ENCODE assay signal across 5 worm cellular contexts in the genomic region with DNA sequence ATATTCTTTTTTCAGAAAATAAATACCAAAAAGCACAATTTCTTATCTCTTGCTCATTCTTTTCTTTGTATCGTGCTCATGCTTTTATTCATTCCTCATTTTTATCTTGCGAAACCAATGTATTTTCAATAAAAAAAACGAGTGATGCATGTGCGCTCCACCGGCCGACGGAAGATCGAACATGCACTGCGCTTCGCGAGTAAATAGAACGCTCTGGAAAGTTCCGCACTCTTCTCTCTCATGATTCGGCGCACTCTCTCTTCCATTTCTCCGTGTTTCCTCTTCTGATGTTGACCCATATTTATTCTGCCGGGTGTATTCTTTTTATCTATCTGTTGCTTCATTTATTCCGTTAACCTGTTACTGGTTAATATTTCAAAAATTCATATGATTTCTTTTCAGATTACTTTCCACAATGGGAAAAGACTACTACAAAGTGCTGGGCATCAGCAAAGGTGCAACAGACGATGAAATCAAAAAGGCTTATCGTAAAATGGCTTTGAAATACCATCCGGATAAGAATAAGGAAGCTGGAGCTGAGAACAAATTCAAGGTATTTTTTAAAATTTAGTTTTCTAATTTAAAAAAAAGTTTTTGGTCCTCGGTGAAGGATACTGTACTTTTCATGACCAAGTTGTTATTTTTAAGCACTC.
TF ChIP-seq lines count a peak whose summit lies in the region.

Gene dnj-13 (plus strand): TSS at position 403 of the 653 bp plus-strand sequence.

TF ChIP-seq in whole organism, L1 larva, 84 proteins besides CTCF, POLR2A, EP300 and RAD21 (continues in another document):
- TF ChIP-seq fkh-10 (GFP tag; optimal IDR thresholded peaks at IDR 0.05; lab: Kevin White, UChicago) (peak; percentile 77), tlp-1 (tag; optimal IDR thresholded peaks at IDR 0.05; lab: Kevin White, UChicago) (peak; percentile 45), zag-1 (tag; optimal IDR thresholded peaks at IDR 0.05; lab: Kevin White, UChicago) (no peak), alr-1 (tag; optimal IDR thresholded peaks at IDR 0.05; lab: Kevin White, UChicago; ENCODE audit: borderline replicate concordance) (no peak), ceh-88 (GFP tag; IDR thresholded peaks at IDR 0.05; lab: Robert Waterston, UW) (peak; percentile 92), nhr-19 (GFP tag; conservative IDR thresholded peaks at IDR 0.05; lab: Robert Waterston, UW) (peak; percentile 97), egl-27 (tag; optimal IDR thresholded peaks at IDR 0.05; lab: Kevin White, UChicago) (no peak), dpl-1 (GFP tag; optimal IDR thresholded peaks at IDR 0.05; lab: Kevin White, UChicago) (peak; percentile 74 to 81 (median 79)), hlh-4 (tag; optimal IDR thresholded peaks at IDR 0.05; lab: Kevin White, UChicago) (no peak), nhr-85 (tag; lab: Kevin White, UChicago) (peak; percentile 98), lsy-2 (tag; optimal IDR thresholded peaks at IDR 0.05; lab: Kevin White, UChicago) (peak; percentile 91), unc-98 (GFP tag; IDR thresholded peaks at IDR 0.05; lab: Robert Waterston, UW) (peak; percentile 50; the same call in 1 of the 2 replicates), efl-3 (GFP tag; optimal IDR thresholded peaks at IDR 0.05; lab: Kevin White, UChicago) (peak; percentile 62), F16B12.6 (tag; optimal IDR thresholded peaks at IDR 0.05; lab: Kevin White, UChicago) (peak; percentile 27), mab-9 (GFP tag; IDR thresholded peaks at IDR 0.05; lab: Robert Waterston, UW) (peak; percentile 96), nhr-90 (tag; optimal IDR thresholded peaks at IDR 0.05; lab: Kevin White, UChicago; ENCODE audit: poor library complexity) (peak; percentile 98)

TF ChIP-seq in whole organism, L3 larva, 47 proteins besides CTCF, POLR2A, EP300 and RAD21 (continues in another document):
- TF ChIP-seq hmg-11 (tag; optimal IDR thresholded peaks at IDR 0.05; lab: Kevin White, UChicago) (peak; percentile 94), egl-5 (tag; optimal IDR thresholded peaks at IDR 0.05; lab: Kevin White, UChicago) (no peak), ceh-16 (tag; optimal IDR thresholded peaks at IDR 0.05; lab: Kevin White, UChicago) (peak; percentile 30), mdl-1 (tag; optimal IDR thresholded peaks at IDR 0.05; lab: Kevin White, UChicago) (peak; percentile 54), R02D3.7 (tag; optimal IDR thresholded peaks at IDR 0.05; lab: Kevin White, UChicago) (peak; percentile 69), elt-2 (tag; optimal IDR thresholded peaks at IDR 0.05; lab: Kevin White, UChicago) (peak; percentile 83), skn-1 (tag; optimal IDR thresholded peaks at IDR 0.05; lab: Kevin White, UChicago) (peak; percentile 68), egl-27 (tag; optimal IDR thresholded peaks at IDR 0.05; lab: Kevin White, UChicago) (peak; percentile 91), nhr-67 (tag; optimal IDR thresholded peaks at IDR 0.05; lab: Kevin White, UChicago) (no peak), fos-1 (tag; optimal IDR thresholded peaks at IDR 0.05; lab: Kevin White, UChicago) (peak; percentile 55), eor-1 (tag; optimal IDR thresholded peaks at IDR 0.05; lab: Kevin White, UChicago) (peak in 1 of 2 experiments; percentile 84), ZK546.5 (tag; optimal IDR thresholded peaks at IDR 0.05; lab: Kevin White, UChicago) (peak; percentile 19), pha-4 (tag; optimal IDR thresholded peaks at IDR 0.05; lab: Kevin White, UChicago) (peak; percentile 96), nhr-12 (tag; optimal IDR thresholded peaks at IDR 0.05; lab: Kevin White, UChicago) (no peak), nhr-11 (tag; optimal IDR thresholded peaks at IDR 0.05; lab: Kevin White, UChicago) (peak; percentile 49), zag-1 (tag; optimal IDR thresholded peaks at IDR 0.05; lab: Kevin White, UChicago) (no peak), nhr-25 (tag; optimal IDR thresholded peaks at IDR 0.05; lab: Kevin White, UChicago) (peak; percentile 91)

TF ChIP-seq in whole organism, early embryonic, 17 proteins besides CTCF, POLR2A, EP300 and RAD21:
- no peak for TF ChIP-seq ceh-36 (tag; optimal IDR thresholded peaks at IDR 0.05; lab: Kevin White, UChicago)
- no peak for TF ChIP-seq sea-1 (GFP tag; conservative IDR thresholded peaks at IDR 0.05; lab: Robert Waterston, UW)
- TF ChIP-seq F13C5.2 (tag; optimal IDR thresholded peaks at IDR 0.05; lab: Kevin White, UChicago): peak; percentile 81
- peak; percentile 68 for TF ChIP-seq hmg-4 (GFP tag; optimal IDR thresholded peaks at IDR 0.05; lab: Kevin White, UChicago)
- TF ChIP-seq hmbx-1 (tag; optimal IDR thresholded peaks at IDR 0.05; lab: Kevin White, UChicago): peak; percentile 3
- peak; percentile 70; the same call in 1 of the 2 replicates for TF ChIP-seq pes-1 (GFP tag; IDR thresholded peaks at IDR 0.05; lab: Robert Waterston, UW)
- TF ChIP-seq scrt-1 (GFP tag; IDR thresholded peaks at IDR 0.05; lab: Robert Waterston, UW): no peak
- peak; percentile 47; the same call in 1 of the 2 replicates for TF ChIP-seq flt-1 (GFP tag; IDR thresholded peaks at IDR 0.05; lab: Robert Waterston, UW)
- no peak for TF ChIP-seq ceh-13 (GFP tag; optimal IDR thresholded peaks at IDR 0.05; lab: Kevin White, UChicago)
- peak; percentile 56 for TF ChIP-seq ama-1 (optimal IDR thresholded peaks at IDR 0.05; lab: Kevin White, UChicago)
- peak; percentile 7 for TF ChIP-seq B0310.2 (tag; optimal IDR thresholded peaks at IDR 0.05; lab: Kevin White, UChicago)
- no peak for TF ChIP-seq hnd-1 (tag; optimal IDR thresholded peaks at IDR 0.05; lab: Kevin White, UChicago)
- TF ChIP-seq aly-1 (tag; optimal IDR thresholded peaks at IDR 0.05; lab: Kevin White, UChicago): no peak
- no peak for TF ChIP-seq tbx-11 (GFP tag; IDR thresholded peaks at IDR 0.05; lab: Robert Waterston, UW)
- TF ChIP-seq tra-4 (tag; optimal IDR thresholded peaks at IDR 0.05; lab: Kevin White, UChicago): peak; percentile 23
- TF ChIP-seq tbx-37 (GFP tag; conservative IDR thresholded peaks at IDR 0.05; lab: Robert Waterston, UW): peak; percentile 39; the same call in 1 of the 2 replicates
- TF ChIP-seq ets-7 (tag; optimal IDR thresholded peaks at IDR 0.05; lab: Kevin White, UChicago): no peak

TF ChIP-seq in whole organism, midembryonic, 9 proteins besides CTCF, POLR2A, EP300 and RAD21:
- TF ChIP-seq ztf-23 (GFP tag; IDR thresholded peaks at IDR 0.05; lab: Robert Waterston, UW) (peak; percentile 76), tab-1 (GFP tag; IDR thresholded peaks at IDR 0.05; lab: Robert Waterston, UW) (peak; percentile 49; the same call in 1 of the 2 replicates), med-1 (GFP tag; optimal IDR thresholded peaks at IDR 0.05; lab: Kevin White, UChicago; ENCODE audit: insufficient read depth) (no peak), flt-1 (GFP tag; IDR thresholded peaks at IDR 0.05; lab: Robert Waterston, UW) (peak; percentile 87), ztf-29 (GFP tag; IDR thresholded peaks at IDR 0.05; lab: Robert Waterston, UW) (no peak), cog-1 (tag; optimal IDR thresholded peaks at IDR 0.05; lab: Kevin White, UChicago) (peak; percentile 88), klf-2 (GFP tag; conservative IDR thresholded peaks at IDR 0.05; lab: Robert Waterston, UW) (no peak), ref-1 (GFP tag; conservative IDR thresholded peaks at IDR 0.05; lab: Robert Waterston, UW) (no peak), T22C8.4 (GFP tag; IDR thresholded peaks at IDR 0.05; lab: Robert Waterston, UW) (peak; percentile 49; the same call in 1 of the 2 replicates)
TF ChIP-seq in whole organism, midembryonic: peak in this region for 5.

TF ChIP-seq in whole organism, young adult, 124 proteins besides CTCF, POLR2A, EP300 and RAD21 (continues in another document):
- TF ChIP-seq dpff-1 (tag; optimal IDR thresholded peaks at IDR 0.05; lab: Kevin White, UChicago): peak; percentile 58
- TF ChIP-seq ztf-25 (GFP tag; IDR thresholded peaks at IDR 0.05; lab: Robert Waterston, UW): peak; percentile 85; the same call in 1 of the 2 replicates
- peak; percentile 97 for TF ChIP-seq ceh-27 (GFP tag; optimal IDR thresholded peaks at IDR 0.05; lab: Kevin White, UChicago)
- peak; percentile 73 for TF ChIP-seq aptf-2 (GFP tag; conservative IDR thresholded peaks at IDR 0.05; lab: Robert Waterston, UW)
- TF ChIP-seq K12H6.12 (tag; optimal IDR thresholded peaks at IDR 0.05; lab: Kevin White, UChicago): peak; percentile 95
- TF ChIP-seq nhr-179 (tag; optimal IDR thresholded peaks at IDR 0.05; lab: Kevin White, UChicago): no peak
- peak; percentile 89; the same call in 1 of the 2 replicates for TF ChIP-seq aptf-3 (GFP tag; IDR thresholded peaks at IDR 0.05; lab: Robert Waterston, UW)
- TF ChIP-seq madf-8 (GFP tag; conservative IDR thresholded peaks at IDR 0.05; lab: Robert Waterston, UW): peak; percentile 77
- peak; percentile 86; the same call in 1 of the 2 replicates for TF ChIP-seq zfh-2 (GFP tag; conservative IDR thresholded peaks at IDR 0.05; lab: Robert Waterston, UW)
- peak; percentile 83 for TF ChIP-seq F33H1.4 (GFP tag; IDR thresholded peaks at IDR 0.05; lab: Robert Waterston, UW)
- TF ChIP-seq lsl-1 (GFP tag; optimal IDR thresholded peaks at IDR 0.05; lab: Kevin White, UChicago): peak; percentile 70
- TF ChIP-seq mxl-1 (tag; optimal IDR thresholded peaks at IDR 0.05; lab: Kevin White, UChicago): no peak
- 0 out of 2 replicates have a peak, but pooled peaks have one; percentile 81 for TF ChIP-seq ceh-58 (GFP tag; IDR thresholded peaks at IDR 0.05; lab: Robert Waterston, UW)
- TF ChIP-seq hrde-1 (tag; optimal IDR thresholded peaks at IDR 0.05; lab: Kevin White, UChicago; ENCODE audit: borderline replicate concordance): peak; percentile 14
- TF ChIP-seq tbp1 (GFP tag; optimal IDR thresholded peaks at IDR 0.05; lab: Kevin White, UChicago): peak; percentile 76
- no peak for TF ChIP-seq him-1 (tag; optimal IDR thresholded peaks at IDR 0.05; lab: Kevin White, UChicago)
- peak; percentile 39 for TF ChIP-seq B0035.1 (tag; optimal IDR thresholded peaks at IDR 0.05; lab: Kevin White, UChicago)
- peak; percentile 92 for TF ChIP-seq D2030.7 (GFP tag; IDR thresholded peaks at IDR 0.05; lab: Robert Waterston, UW)
- no peak for TF ChIP-seq hlh-12 (tag; optimal IDR thresholded peaks at IDR 0.05; lab: Kevin White, UChicago)
- no peak for TF ChIP-seq ets-4 (GFP tag; optimal IDR thresholded peaks at IDR 0.05; lab: Kevin White, UChicago)
- TF ChIP-seq unc-130 (GFP tag; optimal IDR thresholded peaks at IDR 0.05; lab: Kevin White, UChicago): peak; percentile 35
- peak; percentile 75 for TF ChIP-seq lin-26 (GFP tag; IDR thresholded peaks at IDR 0.05; lab: Robert Waterston, UW)
- peak; percentile 43; the same call in 1 of the 2 replicates for TF ChIP-seq bed-2 (GFP tag; IDR thresholded peaks at IDR 0.05; lab: Robert Waterston, UW)
- TF ChIP-seq T07F8.4 (tag; optimal IDR thresholded peaks at IDR 0.05; lab: Kevin White, UChicago): no peak
- TF ChIP-seq dpl-1 (GFP tag; optimal IDR thresholded peaks at IDR 0.05; lab: Kevin White, UChicago): peak; percentile 6
- peak; percentile 5 for TF ChIP-seq F57A8.1 (GFP tag; optimal IDR thresholded peaks at IDR 0.05; lab: Kevin White, UChicago)
- TF ChIP-seq nfyb-1 (GFP tag; IDR thresholded peaks at IDR 0.05; lab: Robert Waterston, UW): peak; percentile 97
- no peak for TF ChIP-seq nhr-120 (GFP tag; IDR thresholded peaks at IDR 0.05; lab: Robert Waterston, UW)
- peak; percentile 74 for TF ChIP-seq snpc-3.4 (tag; optimal IDR thresholded peaks at IDR 0.05; lab: Kevin White, UChicago)

Comparison
In these comparisons a context has a peak if more than half of its experiments do, and no peak if none do; other contexts are left out.
1. Of the 8 proteins assayed by ChIP-seq in both whole organism, young adult and whole organism, L1 larva: peak only in whole organism, young adult: none; only in whole organism, L1 larva: none; in both: ama-1, dpl-1, efl-1, lin-35, nhr-90, snpc-4 and 1 more; in neither: 1.